Fruit fly (Drosophila melanogaster): ENCODE measurements around the gene eIF5B.

eIF5B gene

dm6 chr3L:3380225-3381043 is 80.3 kb downstream of the eIF5B start (continued):
- no peak for TF ChIP-seq HmgZ (tag; optimal IDR thresholded peaks at IDR 0.05)
- TF ChIP-seq gsb-n (tag; optimal IDR thresholded peaks at IDR 0.05), result peak; percentile 12
- no peak for TF ChIP-seq fd64A (GFP tag; optimal IDR thresholded peaks at IDR 0.05)
- peak; percentile 78 for TF ChIP-seq kni (GFP tag; optimal IDR thresholded peaks at IDR 0.05)
- no peak for TF ChIP-seq E2f1 (GFP tag; IDR thresholded peaks at IDR 0.05)
- peak in 1 of 3 experiments; percentile 41 for TF ChIP-seq lola (GFP tag; optimal IDR thresholded peaks at IDR 0.05)
- TF ChIP-seq vfl (GFP tag; optimal IDR thresholded peaks at IDR 0.05), result no peak
- peak; percentile 61 for TF ChIP-seq CG2712 (tag; optimal IDR thresholded peaks at IDR 0.05)
- TF ChIP-seq crol (GFP tag; IDR thresholded peaks at IDR 0.05), result peak; percentile 89
- TF ChIP-seq az2 (GFP tag; optimal IDR thresholded peaks at IDR 0.05), result peak; percentile 45
- peak; percentile 5 for TF ChIP-seq odd (GFP tag; optimal IDR thresholded peaks at IDR 0.05)
- TF ChIP-seq bcd (GFP tag; optimal IDR thresholded peaks at IDR 0.05), result peak; percentile 34
- peak; percentile 51; the same call in 1 of the 2 replicates for TF ChIP-seq lmd (GFP tag; IDR thresholded peaks at IDR 0.05)
- TF ChIP-seq cwo (GFP tag; optimal IDR thresholded peaks at IDR 0.05), result no peak
- 0 out of 3 replicates have a peak, but pooled peaks have one; percentile 38 for TF ChIP-seq ken (GFP tag; IDR thresholded peaks at IDR 0.05)
- TF ChIP-seq ci (GFP tag; IDR thresholded peaks at IDR 0.05), result peak; percentile 77
- peak; percentile 73 for TF ChIP-seq oc (tag; optimal IDR thresholded peaks at IDR 0.05)
- 0 out of 2 replicates have a peak, but pooled peaks have one; percentile 13 for TF ChIP-seq H2.0 (GFP tag; IDR thresholded peaks at IDR 0.05)
- peak; percentile 3 for TF ChIP-seq CG9437 (GFP tag; optimal IDR thresholded peaks at IDR 0.05)
- peak; percentile 39 for TF ChIP-seq unpg (GFP tag; optimal IDR thresholded peaks at IDR 0.05)
- TF ChIP-seq CG4404 (GFP tag; IDR thresholded peaks at IDR 0.05), result no peak
- TF ChIP-seq Adf1 (GFP tag; IDR thresholded peaks at IDR 0.05), result peak; percentile 63
- TF ChIP-seq seq (GFP tag; IDR thresholded peaks at IDR 0.05), result 0 out of 2 replicates have a peak, but pooled peaks have one; percentile 18
- no peak for TF ChIP-seq pzg (GFP tag; optimal IDR thresholded peaks at IDR 0.05)
- 0 out of 2 replicates have a peak, but pooled peaks have one; percentile 39 for TF ChIP-seq CG5953 (GFP tag; IDR thresholded peaks at IDR 0.05)
- TF ChIP-seq Rx (GFP tag; IDR thresholded peaks at IDR 0.05), result 0 out of 2 replicates have a peak, but pooled peaks have one; percentile 29
- TF ChIP-seq CG18262 (tag; optimal IDR thresholded peaks at IDR 0.05), result peak; percentile 76
- peak; percentile 60 for TF ChIP-seq row (GFP tag; IDR thresholded peaks at IDR 0.05)
- TF ChIP-seq Taf1 (GFP tag; IDR thresholded peaks at IDR 0.05), result no peak
- peak; percentile 29 for TF ChIP-seq CG17328 (GFP tag; IDR thresholded peaks at IDR 0.05)
- TF ChIP-seq CG15479 (GFP tag; optimal IDR thresholded peaks at IDR 0.05), result no peak
- no peak for TF ChIP-seq prd (optimal IDR thresholded peaks at IDR 0.05)
- peak; percentile 57; the same call in 2 of the 3 replicates for TF ChIP-seq prd (GFP tag; IDR thresholded peaks at IDR 0.05)
- TF ChIP-seq chif (GFP tag; optimal IDR thresholded peaks at IDR 0.05), result peak in 1 of 2 experiments; percentile 38
- peak; percentile 38 for TF ChIP-seq esg (GFP tag; conservative IDR thresholded peaks at IDR 0.05)
- TF ChIP-seq D (optimal IDR thresholded peaks at IDR 0.05), result no peak
- TF ChIP-seq D (GFP tag; optimal IDR thresholded peaks at IDR 0.05), result peak; percentile 30
- peak; percentile 23 for TF ChIP-seq CG15269 (tag; optimal IDR thresholded peaks at IDR 0.05)
- peak; percentile 40 for TF ChIP-seq CG6254 (GFP tag; optimal IDR thresholded peaks at IDR 0.05)
- TF ChIP-seq zen (tag; optimal IDR thresholded peaks at IDR 0.05), result peak; percentile 4
- peak; percentile 1 for TF ChIP-seq CG5245 (GFP tag; optimal IDR thresholded peaks at IDR 0.05)
- TF ChIP-seq p53 (GFP tag; optimal IDR thresholded peaks at IDR 0.05), result no peak
- peak; percentile 61 for TF ChIP-seq Ssrp (tag; optimal IDR thresholded peaks at IDR 0.05)
- peak; percentile 48 for TF ChIP-seq Xbp1 (GFP tag; optimal IDR thresholded peaks at IDR 0.05)
- TF ChIP-seq CG2120 (GFP tag; optimal IDR thresholded peaks at IDR 0.05), result no peak
- TF ChIP-seq CG17802 (tag; optimal IDR thresholded peaks at IDR 0.05), result peak; percentile 27
- TF ChIP-seq ttk (GFP tag; IDR thresholded peaks at IDR 0.05), result peak; percentile 50
- TF ChIP-seq Scr (GFP tag; IDR thresholded peaks at IDR 0.05; ENCODE audit: partially characterized antibody), result peak; percentile 10; the same call in 1 of the 2 replicates
- peak in 1 of 2 experiments; percentile 65 for TF ChIP-seq bsh (GFP tag; optimal IDR thresholded peaks at IDR 0.05)
